Fruit fly (Drosophila melanogaster) whole organism, embryonic: ENCODE measurements around the gene Desat2.

Source experiments
- B-H1 ChIP-seq: fragments of 200-800 bp; sonication (Bioruptor generic); IDR thresholded peaks from 3 replicates; pipeline ENCODE4 v1.3.6; 2022; ENCODE audit warnings: missing biosample characterization, missing genetic modification characterization
- Bteb2 ChIP-seq: fragments of 200-800 bp; sonication (Bioruptor generic); optimal IDR thresholded peaks from 2 replicates; lab custom pipeline; 2016; ENCODE audit warnings: missing biosample characterization, missing genetic modification characterization
- CG12155 ChIP-seq: fragments of 200-800 bp; sonication (Bioruptor generic); optimal IDR thresholded peaks from 3 replicates; lab custom pipeline; 2016; ENCODE audit warnings: missing biosample characterization, missing genetic modification characterization
- CG13123 ChIP-seq: fragments of 200-800 bp; sonication (Bioruptor generic); optimal IDR thresholded peaks from 2 replicates; lab custom pipeline; 2016; ENCODE audit warnings: missing biosample characterization, missing genetic modification characterization
- CG13287 ChIP-seq: fragments of 200-800 bp; sonication (Bioruptor generic); IDR thresholded peaks from 2 replicates; pipeline ENCODE4 v1.3.6; 2022; ENCODE audit warnings: missing biosample characterization, missing genetic modification characterization; ENCODE audit not compliant: partially characterized antibody
- CG14667 ChIP-seq: fragments of 200-800 bp; sonication (Bioruptor generic); IDR thresholded peaks from 2 replicates; pipeline ENCODE4 v1.3.6; 2022; ENCODE audit warnings: missing biosample characterization, missing genetic modification characterization
- CG15073 ChIP-seq: fragments of 200-800 bp; sonication (Bioruptor generic); optimal IDR thresholded peaks from 2 replicates; lab custom pipeline; 2016; ENCODE audit warnings: missing biosample characterization, missing genetic modification characterization
- CG1529 ChIP-seq: fragments of 200-800 bp; sonication (Bioruptor generic); optimal IDR thresholded peaks from 3 replicates; lab custom pipeline; 2018; ENCODE audit warnings: missing biosample characterization, missing genetic modification characterization
- CG15696 ChIP-seq: fragments of 200-800 bp; sonication (Bioruptor generic); optimal IDR thresholded peaks from 2 replicates; lab custom pipeline; 2019; ENCODE audit warnings: missing biosample characterization, mild to moderate bottlenecking, missing genetic modification characterization, moderate library complexity
- CG1603 ChIP-seq: fragments of 200-800 bp; sonication (Bioruptor generic); optimal IDR thresholded peaks from 2 replicates; lab custom pipeline; 2019; ENCODE audit warnings: missing biosample characterization, mild to moderate bottlenecking, missing genetic modification characterization, moderate library complexity
- CG17328 ChIP-seq: fragments of 200-800 bp; sonication (Bioruptor generic); IDR thresholded peaks from 2 replicates; pipeline ENCODE4 v1.3.6; 2022; ENCODE audit warnings: missing biosample characterization, missing genetic modification characterization
- CG2875 ChIP-seq: fragments of 200-800 bp; sonication (Bioruptor generic); optimal IDR thresholded peaks from 2 replicates; lab custom pipeline; 2017; ENCODE audit warnings: missing biosample characterization, mild to moderate bottlenecking, missing genetic modification characterization, missing genetic modification reagents
- CG2889 ChIP-seq: fragments of 200-800 bp; sonication (Bioruptor generic); IDR thresholded peaks from 3 replicates; pipeline ENCODE4 v1.3.6; 2022; ENCODE audit warnings: missing biosample characterization, missing genetic modification characterization
- CG34422 ChIP-seq: fragments of 200-800 bp; sonication (Bioruptor generic); IDR thresholded peaks from 3 replicates; pipeline ENCODE4 v1.3.6; 2022; ENCODE audit warnings: missing biosample characterization, missing genetic modification characterization
- CG3838 ChIP-seq: fragments of 200-800 bp; sonication (Bioruptor generic); optimal IDR thresholded peaks from 3 replicates; lab custom pipeline; 2016; ENCODE audit warnings: missing biosample characterization, missing genetic modification characterization
- CG4617 ChIP-seq: fragments of 200-800 bp; sonication (Bioruptor generic); optimal IDR thresholded peaks from 3 replicates; lab custom pipeline; 2016; ENCODE audit warnings: missing biosample characterization, missing genetic modification characterization, borderline replicate concordance
- CG6654 ChIP-seq: fragments of 200-800 bp; sonication (Bioruptor generic); optimal IDR thresholded peaks from 2 replicates; lab custom pipeline; 2017; ENCODE audit warnings: missing biosample characterization, mild to moderate bottlenecking, missing genetic modification characterization
- CG6765 ChIP-seq: fragments of 200-800 bp; sonication (Bioruptor generic); optimal IDR thresholded peaks from 3 replicates; lab custom pipeline; 2017; ENCODE audit warnings: missing biosample characterization, mild to moderate bottlenecking, missing genetic modification characterization
- CG8388 ChIP-seq: fragments of 200-800 bp; sonication (Bioruptor generic); optimal IDR thresholded peaks from 2 replicates; lab custom pipeline; 2019; ENCODE audit warnings: missing biosample characterization, mild to moderate bottlenecking, missing genetic modification characterization, moderate library complexity
- CG9437 ChIP-seq: fragments of 200-800 bp; sonication (Bioruptor generic); optimal IDR thresholded peaks from 2 replicates; lab custom pipeline; 2018; ENCODE audit warnings: missing biosample characterization, mild to moderate bottlenecking, missing genetic modification characterization
- CG9727 ChIP-seq: fragments of 200-800 bp; sonication (Bioruptor generic); optimal IDR thresholded peaks from 3 replicates; lab custom pipeline; 2017; ENCODE audit warnings: missing biosample characterization, mild to moderate bottlenecking, missing genetic modification characterization
- CG9817 ChIP-seq: fragments of 200-800 bp; sonication (Bioruptor generic); optimal IDR thresholded peaks from 2 replicates; lab custom pipeline; 2018; ENCODE audit warnings: missing biosample characterization, mild to moderate bottlenecking, missing genetic modification characterization, moderate library complexity
- Camta ChIP-seq: fragments of 200-800 bp; sonication (Bioruptor generic); optimal IDR thresholded peaks from 2 replicates; lab custom pipeline; 2016; ENCODE audit warnings: missing biosample characterization, missing genetic modification characterization
- Dll ChIP-seq: fragments of 200-800 bp; sonication (Bioruptor generic); IDR thresholded peaks from 4 replicates; pipeline ENCODE4 v1.3.6; 2022; ENCODE audit warnings: missing biosample characterization, missing genetic modification characterization; ENCODE audit not compliant: partially characterized antibody
- Fer2 ChIP-seq: fragments of 200-800 bp; sonication (Bioruptor generic); optimal IDR thresholded peaks from 2 replicates; lab custom pipeline; 2018; ENCODE audit warnings: missing biosample characterization, mild to moderate bottlenecking, missing genetic modification characterization, moderate library complexity
- HHEX ChIP-seq: fragments of 200-800 bp; sonication (Bioruptor generic); optimal IDR thresholded peaks from 3 replicates; lab custom pipeline; 2017; ENCODE audit warnings: missing biosample characterization, mild to moderate bottlenecking, missing genetic modification characterization, missing genetic modification reagents
- Hmr ChIP-seq: fragments of 200-800 bp; sonication (Bioruptor generic); optimal IDR thresholded peaks from 3 replicates; lab custom pipeline; 2017; ENCODE audit warnings: mild to moderate bottlenecking, missing biosample characterization, missing genetic modification reagents, missing genetic modification characterization
- Hr51 ChIP-seq, 2 experiments: fragments of 200-800 bp; sonication (Bioruptor generic); optimal IDR thresholded peaks; 2 replicates in 1 of 2; 3 replicates in 1 of 2; lab custom pipeline; 2016 to 2018; ENCODE audit warnings: missing biosample characterization in 2 of 2, missing genetic modification characterization in 2 of 2, mild to moderate bottlenecking in 1 of 2, moderate library complexity in 1 of 2
- Hr78 ChIP-seq, 2 experiments: fragments of 200-800 bp in 1 of 2; fragments of >200 bp in 1 of 2; sonication (Bioruptor generic) in 1 of 2; optimal IDR thresholded peaks; 2 replicates each; lab custom pipeline; 2017 to 2019; ENCODE audit warnings: missing biosample characterization in 2 of 2, missing genetic modification characterization in 2 of 2, mild to moderate bottlenecking in 1 of 2, moderate library complexity in 1 of 2
- Neu2 ChIP-seq: fragments of 200-800 bp; sonication (Bioruptor generic); optimal IDR thresholded peaks from 3 replicates; lab custom pipeline; 2016; ENCODE audit warnings: missing biosample characterization, missing genetic modification characterization, borderline replicate concordance
- Rx ChIP-seq: fragments of 200-800 bp; sonication (Bioruptor generic); IDR thresholded peaks from 2 replicates; pipeline ENCODE4 v1.3.6; 2022; ENCODE audit warnings: missing biosample characterization, missing genetic modification characterization
- Spps ChIP-seq: fragments of 200-800 bp; sonication (Bioruptor generic); optimal IDR thresholded peaks from 2 replicates; lab custom pipeline; 2018; ENCODE audit warnings: missing biosample characterization, mild to moderate bottlenecking, missing genetic modification characterization
- Trl ChIP-seq, 3 experiments: fragments of >200 bp in 2 of 3; fragments of 200-800 bp in 1 of 3; sonication (Bioruptor generic) in 1 of 3; optimal IDR thresholded peaks; 2 replicates in 1 of 3; 3 replicates in 2 of 3; lab custom pipeline; 2016 to 2017; ENCODE audit warnings: missing biosample characterization in 1 of 3, missing genetic modification characterization in 1 of 3
- Usf ChIP-seq: fragments of 200-800 bp; sonication (Bioruptor generic); optimal IDR thresholded peaks from 2 replicates; lab custom pipeline; 2017; ENCODE audit warnings: missing genotype, missing biosample characterization, missing genetic modification characterization
- al ChIP-seq: fragments of 200-800 bp; sonication (Bioruptor generic); IDR thresholded peaks from 2 replicates; pipeline ENCODE4 v1.3.6; 2022; ENCODE audit warnings: missing biosample characterization, missing genetic modification characterization
- crc ChIP-seq: fragments of 200-800 bp; sonication (Bioruptor generic); optimal IDR thresholded peaks from 2 replicates; lab custom pipeline; 2016; ENCODE audit warnings: missing biosample characterization, missing genetic modification characterization
- eve ChIP-seq, 2 experiments: fragments of >200 bp; optimal IDR thresholded peaks; 2 replicates each; lab custom pipeline; 2017; ENCODE audit warnings: missing biosample characterization in 2 of 2, missing genetic modification characterization in 2 of 2
- ftz-f1 ChIP-seq: fragments of 200-800 bp; sonication (Bioruptor generic); optimal IDR thresholded peaks from 2 replicates; lab custom pipeline; 2016; ENCODE audit warnings: missing biosample characterization, missing genetic modification characterization
- jigr1 ChIP-seq: fragments of 200-800 bp; sonication (Bioruptor generic); IDR thresholded peaks from 3 replicates; pipeline ENCODE4 v1.3.6; 2022; ENCODE audit warnings: missing biosample characterization, missing genetic modification characterization
- klu ChIP-seq: fragments of 200-800 bp; sonication (Bioruptor generic); IDR thresholded peaks from 2 replicates; pipeline ENCODE4 v1.3.6; 2022; ENCODE audit warnings: missing biosample characterization, missing genetic modification characterization
- lab ChIP-seq: fragments of 200-800 bp; sonication (Bioruptor generic); optimal IDR thresholded peaks from 3 replicates; lab custom pipeline; 2017; ENCODE audit warnings: missing biosample characterization, missing genetic modification characterization, mild to moderate bottlenecking, moderate library complexity, missing genetic modification reagents
- oc ChIP-seq: fragments of 200-800 bp; sonication (Bioruptor generic); optimal IDR thresholded peaks from 2 replicates; lab custom pipeline; 2018; ENCODE audit warnings: missing biosample characterization, mild to moderate bottlenecking, missing genetic modification characterization, moderate library complexity
- pita ChIP-seq: fragments of 200-800 bp; sonication (Bioruptor generic); optimal IDR thresholded peaks from 2 replicates; lab custom pipeline; 2017; ENCODE audit warnings: missing biosample characterization, mild to moderate bottlenecking, missing genetic modification characterization
- pum ChIP-seq: fragments of 200-800 bp; sonication (Bioruptor generic); optimal IDR thresholded peaks from 2 replicates; lab custom pipeline; 2016; ENCODE audit warnings: missing biosample characterization, missing genetic modification characterization
- schlank ChIP-seq: fragments of 200-800 bp; sonication (Bioruptor generic); optimal IDR thresholded peaks from 2 replicates; lab custom pipeline; 2018; ENCODE audit warnings: missing biosample characterization, mild to moderate bottlenecking, missing genetic modification characterization
- sd ChIP-seq: fragments of 200-800 bp; sonication (Bioruptor generic); optimal IDR thresholded peaks from 3 replicates; lab custom pipeline; 2018; ENCODE audit warnings: missing biosample characterization, mild to moderate bottlenecking, missing genetic modification characterization, moderate library complexity
- sisA ChIP-seq: fragments of 200-800 bp; sonication (Bioruptor generic); IDR thresholded peaks from 2 replicates; pipeline ENCODE4 v1.3.6; 2022; ENCODE audit warnings: missing biosample characterization, missing genetic modification characterization
- wek ChIP-seq: fragments of 200-800 bp; sonication (Bioruptor generic); optimal IDR thresholded peaks from 3 replicates; lab custom pipeline; 2018; ENCODE audit warnings: missing biosample characterization, mild to moderate bottlenecking, missing genetic modification characterization, moderate library complexity

The Desat2 gene

dm6 chr3R:12425510-12426309, 10.3 kb upstream of the Desat2 start, which contains the start of gene Pp1-87B (continued):
- TF ChIP-seq al (no peak), CG15073 (no peak), Usf (GFP tag; lab: Kevin White, UChicago) (peak; percentile 29), pum (GFP tag; lab: Kevin White, UChicago) (peak; percentile 37), CG6654 (no peak), CG1529 (GFP tag; lab: Kevin White, UChicago) (no peak), CG6765 (no peak), schlank (tag; lab: Kevin White, UChicago) (no peak), CG2889 (GFP tag; lab: Robert Waterston, UW) (no peak), lab (GFP tag; lab: Kevin White, UChicago) (no peak), CG4617 (GFP tag; lab: Kevin White, UChicago) (no peak), B-H1 (GFP tag; lab: Robert Waterston, UW) (no peak), Trl (optimal IDR thresholded peaks at IDR 0.05; lab: Kevin White, UChicago) (no peak), Trl (GFP tag; optimal IDR thresholded peaks at IDR 0.05; lab: Kevin White, UChicago) (peak; percentile 7), CG1603 (peak; percentile 19), CG13287 (GFP tag; lab: Robert Waterston, UW) (no peak), pita (GFP tag; lab: Kevin White, UChicago) (no peak), eve (GFP tag; optimal IDR thresholded peaks at IDR 0.05; lab: Kevin White, UChicago) (no peak), Hr78 (GFP tag; optimal IDR thresholded peaks at IDR 0.05; lab: Kevin White, UChicago) (no peak), CG9817 (tag; lab: Kevin White, UChicago) (no peak), sisA (GFP tag; lab: Robert Waterston, UW) (no peak), Rx (GFP tag; lab: Robert Waterston, UW) (no peak), Spps (tag; lab: Kevin White, UChicago) (no peak), CG8388 (no peak), CG3838 (no peak), Bteb2 (GFP tag; lab: Kevin White, UChicago) (no peak), wek (GFP tag; lab: Kevin White, UChicago) (no peak), oc (tag; lab: Kevin White, UChicago) (no peak), CG12155 (GFP tag; lab: Kevin White, UChicago) (no peak), Hr51 (GFP tag; optimal IDR thresholded peaks at IDR 0.05; lab: Kevin White, UChicago) (no peak), CG14667 (GFP tag; lab: Robert Waterston, UW) (no peak), HHEX (GFP tag; lab: Kevin White, UChicago) (no peak), crc (GFP tag; lab: Kevin White, UChicago) (no peak), jigr1 (no peak), ftz-f1 (no peak), sd (no peak), Hmr (GFP tag; lab: Kevin White, UChicago) (peak; percentile 32), CG34422 (GFP tag; lab: Robert Waterston, UW) (peak; percentile 31; the same call in 1 of the 3 replicates), Camta (GFP tag; lab: Kevin White, UChicago) (peak; percentile 13), Fer2 (tag; lab: Kevin White, UChicago) (no peak), CG9727 (GFP tag; lab: Kevin White, UChicago) (peak; percentile 39), Neu2 (no peak), CG2875 (GFP tag; lab: Kevin White, UChicago) (no peak), CG9437 (GFP tag; lab: Kevin White, UChicago) (peak; percentile 37), CG17328 (GFP tag; lab: Robert Waterston, UW) (no peak), CG15696 (tag; lab: Kevin White, UChicago) (no peak), CG13123 (no peak), klu (GFP tag; lab: Robert Waterston, UW) (no peak), Dll (GFP tag; lab: Robert Waterston, UW) (0 out of 4 replicates have a peak, but pooled peaks have one; percentile 23)
